Worm (Caenorhabditis elegans) whole organism, young adult: ENCODE results near the gene nhx-9.

Experiments used
- B0261.1 ChIP-seq: sonication (generic microtip); optimal IDR thresholded peaks from 2 replicates; lab custom pipeline; 2016; ENCODE audit warnings: mild to moderate bottlenecking, missing genetic modification characterization, moderate library complexity, missing compliant biosample characterization
- D2030.7 ChIP-seq: fragments of 200-800 bp; sonication (Bioruptor generic); IDR thresholded peaks from 2 replicates; pipeline ENCODE4 v1.3.6; 2022; ENCODE audit warnings: missing genetic modification reagents, missing genetic modification characterization, missing compliant biosample characterization
- F33H1.4 ChIP-seq: fragments of 200-800 bp; sonication (Bioruptor generic); IDR thresholded peaks from 2 replicates; pipeline ENCODE4 v1.3.6; 2022; ENCODE audit warnings: missing genetic modification reagents, missing genetic modification characterization, missing compliant biosample characterization
- T07F8.4 ChIP-seq: sonication (generic microtip); optimal IDR thresholded peaks from 2 replicates; lab custom pipeline; 2016; ENCODE audit warnings: mild to moderate bottlenecking, missing genetic modification characterization, moderate library complexity, missing compliant biosample characterization
- Y53G8AR.9 ChIP-seq: fragments of 200-800 bp; sonication (Bioruptor generic); conservative IDR thresholded peaks from 2 replicates; pipeline ENCODE4 v1.3.6; 2022; ENCODE audit warnings: missing genetic modification reagents, missing genetic modification characterization, missing compliant biosample characterization
- ama-1 ChIP-seq, 3 experiments: fragments of 150-350 bp in 1 of 3; sonication (generic microtip) in 2 of 3; optimal IDR thresholded peaks; 2 replicates each; lab custom pipeline; 2014 to 2018; ENCODE audit warnings: missing biosample characterization in 2 of 3, missing genetic modification characterization in 2 of 3, missing genetic modification reagents in 2 of 3
- atf-7 ChIP-seq: sonication (generic microtip); optimal IDR thresholded peaks from 2 replicates; lab custom pipeline; 2017; ENCODE audit warnings: mild to moderate bottlenecking, missing genetic modification characterization, missing compliant biosample characterization
- attf-3 ChIP-seq: fragments of 200-800 bp; sonication (Bioruptor generic); conservative IDR thresholded peaks from 2 replicates; pipeline ENCODE4 v1.3.6; 2022; ENCODE audit warnings: missing genetic modification reagents, missing genetic modification characterization, missing compliant biosample characterization
- attf-5 ChIP-seq: fragments of 200-800 bp; sonication (Bioruptor generic); optimal IDR thresholded peaks from 2 replicates; lab custom pipeline; 2018; ENCODE audit warnings: mild to moderate bottlenecking, missing genetic modification characterization, missing compliant biosample characterization
- attf-6 ChIP-seq: fragments of 200-800 bp; sonication (Bioruptor generic); IDR thresholded peaks from 2 replicates; pipeline ENCODE4 v1.3.6; 2022; ENCODE audit warnings: missing genetic modification reagents, missing genetic modification characterization, missing compliant biosample characterization
- cebp-2 ChIP-seq: fragments of 200-800 bp; sonication (Bioruptor generic); IDR thresholded peaks from 2 replicates; pipeline ENCODE4 v1.3.6; 2022; ENCODE audit warnings: missing genetic modification characterization, missing compliant biosample characterization
- ceh-100 ChIP-seq: fragments of 200-800 bp; sonication (Bioruptor generic); IDR thresholded peaks from 2 replicates; pipeline ENCODE4 v1.3.6; 2022; ENCODE audit warnings: missing genetic modification reagents, missing genetic modification characterization, missing compliant biosample characterization
- ceh-58 ChIP-seq: fragments of 200-800 bp; sonication (Bioruptor generic); IDR thresholded peaks from 2 replicates; pipeline ENCODE4 v1.3.6; 2022; ENCODE audit warnings: missing genetic modification characterization, missing compliant biosample characterization
- ceh-91 ChIP-seq: fragments of 200-800 bp; sonication (Bioruptor generic); IDR thresholded peaks from 2 replicates; pipeline ENCODE4 v1.3.6; 2022; ENCODE audit warnings: missing genetic modification reagents, missing genetic modification characterization, missing compliant biosample characterization
- ekl-4 ChIP-seq: fragments of 200-800 bp; sonication (Bioruptor generic); IDR thresholded peaks from 2 replicates; pipeline ENCODE4 v1.3.6; 2022; ENCODE audit warnings: missing genetic modification reagents, missing genetic modification characterization, missing compliant biosample characterization
- ets-4 ChIP-seq: fragments of 200-800 bp; sonication (Bioruptor generic); optimal IDR thresholded peaks from 2 replicates; lab custom pipeline; 2018; ENCODE audit warnings: mild to moderate bottlenecking, missing genetic modification characterization, missing compliant biosample characterization
- fkh-3 ChIP-seq: sonication (generic microtip); optimal IDR thresholded peaks from 2 replicates; lab custom pipeline; 2016; ENCODE audit warnings: mild to moderate bottlenecking, missing genetic modification characterization, missing compliant biosample characterization
- him-1 ChIP-seq: sonication (generic microtip); optimal IDR thresholded peaks from 2 replicates; lab custom pipeline; 2016; ENCODE audit warnings: missing genotype, missing genetic modification reagents, missing genetic modification characterization, missing compliant biosample characterization
- hmg-20 ChIP-seq: fragments of 200-800 bp; sonication (Bioruptor generic); IDR thresholded peaks from 2 replicates; pipeline ENCODE4 v1.3.6; 2022; ENCODE audit warnings: missing genetic modification reagents, missing genetic modification characterization, missing compliant biosample characterization
- lin-26 ChIP-seq: fragments of 200-800 bp; sonication (Bioruptor generic); IDR thresholded peaks from 2 replicates; pipeline ENCODE4 v1.3.6; 2022; ENCODE audit warnings: missing genetic modification reagents, missing genetic modification characterization, missing compliant biosample characterization
- lin-40 ChIP-seq: sonication (generic microtip); optimal IDR thresholded peaks from 2 replicates; lab custom pipeline; 2016; ENCODE audit warnings: missing genetic modification characterization, mild to moderate bottlenecking, missing compliant biosample characterization, missing genotype, missing genetic modification reagents
- lsy-27 ChIP-seq: sonication (generic microtip); optimal IDR thresholded peaks from 2 replicates; lab custom pipeline; 2017; ENCODE audit warnings: missing genetic modification characterization, mild to moderate bottlenecking, missing compliant biosample characterization, antibody characterized with exemption, missing genotype, borderline replicate concordance; ENCODE audit not compliant: insufficient read depth
- madf-10 ChIP-seq: sonication (generic microtip); optimal IDR thresholded peaks from 2 replicates; lab custom pipeline; 2016; ENCODE audit warnings: mild to moderate bottlenecking, missing genetic modification characterization, missing compliant biosample characterization
- madf-3 ChIP-seq: fragments of 200-800 bp; sonication (Bioruptor generic); IDR thresholded peaks from 2 replicates; pipeline ENCODE4 v1.3.6; 2022; ENCODE audit warnings: missing genetic modification reagents, missing genetic modification characterization, missing compliant biosample characterization
- madf-6 ChIP-seq: fragments of 200-800 bp; sonication (Bioruptor generic); IDR thresholded peaks from 2 replicates; pipeline ENCODE4 v1.3.6; 2022; ENCODE audit warnings: missing genetic modification reagents, missing genetic modification characterization, missing compliant biosample characterization
- madf-8 ChIP-seq: fragments of 200-800 bp; sonication (Bioruptor generic); conservative IDR thresholded peaks from 2 replicates; pipeline ENCODE4 v1.3.6; 2022; ENCODE audit warnings: missing genetic modification reagents, missing genetic modification characterization, missing compliant biosample characterization
- mes-4 ChIP-seq: sonication (generic microtip); optimal IDR thresholded peaks from 2 replicates; lab custom pipeline; 2016; ENCODE audit warnings: missing genotype, missing genetic modification characterization, missing compliant biosample characterization
- nhr-27 ChIP-seq: fragments of 200-800 bp; sonication (Bioruptor generic); optimal IDR thresholded peaks from 2 replicates; lab custom pipeline; 2018; ENCODE audit warnings: mild to moderate bottlenecking, missing genetic modification characterization, moderate library complexity, missing compliant biosample characterization
- pbrm-1 ChIP-seq: fragments of 200-800 bp; sonication (Bioruptor generic); IDR thresholded peaks from 2 replicates; pipeline ENCODE4 v1.3.6; 2022; ENCODE audit warnings: missing genetic modification reagents, missing genetic modification characterization, missing compliant biosample characterization
- rpc-1 ChIP-seq, 2 experiments: fragments of 150-350 bp in 1 of 2; sonication (generic microtip) in 1 of 2; optimal IDR thresholded peaks; 2 replicates each; lab custom pipeline; 2014 to 2018; ENCODE audit warnings: missing biosample characterization in 1 of 2, missing genetic modification characterization in 1 of 2, missing genetic modification reagents in 1 of 2, missing genotype in 1 of 2
- sea-2 ChIP-seq: fragments of 200-800 bp; sonication (Bioruptor generic); IDR thresholded peaks from 2 replicates; pipeline ENCODE4 v1.3.6; 2022; ENCODE audit warnings: missing genetic modification characterization, missing compliant biosample characterization
- snpc-4 ChIP-seq, 5 experiments: fragments of 150-350 bp in 1 of 5; sonication (generic microtip) in 4 of 5; optimal IDR thresholded peaks; 2 replicates each; lab custom pipeline; 2014 to 2018; ENCODE audit warnings: missing genetic modification characterization in 5 of 5, missing biosample characterization in 3 of 5, antibody characterized with exemption in 2 of 5, mild to moderate bottlenecking in 2 of 5, missing compliant biosample characterization in 2 of 5, missing genotype in 2 of 5, moderate library complexity in 2 of 5, missing genetic modification reagents in 1 of 5
- tbp1 ChIP-seq: fragments of 200-800 bp; sonication (Bioruptor generic); optimal IDR thresholded peaks from 2 replicates; lab custom pipeline; 2018; ENCODE audit warnings: mild to moderate bottlenecking, missing genetic modification characterization, missing compliant biosample characterization
- xnd-1 ChIP-seq: sonication (generic microtip); optimal IDR thresholded peaks from 2 replicates; lab custom pipeline; 2016; ENCODE audit warnings: missing genotype, missing genetic modification reagents, missing genetic modification characterization, missing compliant biosample characterization
- ztf-22 ChIP-seq: fragments of 200-800 bp; sonication (Bioruptor generic); optimal IDR thresholded peaks from 2 replicates; lab custom pipeline; 2018; ENCODE audit warnings: mild to moderate bottlenecking, missing genetic modification characterization, moderate library complexity, missing compliant biosample characterization
- ztf-6 ChIP-seq: fragments of 200-800 bp; sonication (Bioruptor generic); IDR thresholded peaks from 2 replicates; pipeline ENCODE4 v1.3.6; 2022; ENCODE audit warnings: missing genetic modification reagents, missing genetic modification characterization, missing compliant biosample characterization

Gene nhx-9

ce11 chrIV:11928388-11928787, 2.3 kb upstream of the nhx-9 start (continued):
- TF ChIP-seq nhr-27 (tag; lab: Kevin White, UChicago) (no peak), attf-6 (GFP tag; lab: Robert Waterston, UW) (peak; percentile 65; the same call in 1 of the 2 replicates), lin-26 (GFP tag; lab: Robert Waterston, UW) (peak; percentile 51; the same call in 1 of the 2 replicates), ztf-6 (0 out of 2 replicates have a peak, but pooled peaks have one; percentile 38), rpc-1 (optimal IDR thresholded peaks at IDR 0.05; lab: Kevin White, UChicago) (peak; percentile 64), rpc-1 (tag; optimal IDR thresholded peaks at IDR 0.05; lab: Kevin White, UChicago) (peak; percentile 78), F33H1.4 (GFP tag; lab: Robert Waterston, UW) (0 out of 2 replicates have a peak, but pooled peaks have one; percentile 36), ets-4 (GFP tag; lab: Kevin White, UChicago) (no peak), him-1 (tag; lab: Kevin White, UChicago) (peak; percentile 90), snpc-4 (GFP tag; optimal IDR thresholded peaks at IDR 0.05; lab: Kevin White, UChicago) (peak; percentile 28), snpc-4 (tag; optimal IDR thresholded peaks at IDR 0.05; lab: Kevin White, UChicago) (peak in 3 of 4 experiments; percentile 29 to 75 (median 58)), Y53G8AR.9 (GFP tag; lab: Robert Waterston, UW) (peak; percentile 63; the same call in 1 of the 2 replicates), ama-1 (optimal IDR thresholded peaks at IDR 0.05; lab: Kevin White, UChicago) (no peak), ama-1 (GFP tag; optimal IDR thresholded peaks at IDR 0.05; lab: Kevin White, UChicago) (peak in 1 of 2 experiments; percentile 8), ceh-58 (GFP tag; lab: Robert Waterston, UW) (0 out of 2 replicates have a peak, but pooled peaks have one; percentile 14), pbrm-1 (peak; percentile 78), attf-5 (GFP tag; lab: Kevin White, UChicago) (peak; percentile 38), ceh-100 (GFP tag; lab: Robert Waterston, UW) (no peak), lsy-27 (tag; lab: Kevin White, UChicago) (no peak), B0261.1 (tag; lab: Kevin White, UChicago) (peak; percentile 87), D2030.7 (GFP tag; lab: Robert Waterston, UW) (peak; percentile 62; the same call in 1 of the 2 replicates), madf-10 (peak; percentile 12), madf-8 (GFP tag; lab: Robert Waterston, UW) (no peak), lin-40 (tag; lab: Kevin White, UChicago) (no peak), mes-4 (tag; lab: Kevin White, UChicago) (peak; percentile 8)
- TF ChIP-seq, all 124 proteins: peak for 45

ce11 chrIV:11937087-11937486, 6.4 kb downstream of the nhx-9 start, which contains the start of gene slc-5A12:
TSS of gene slc-5A12 (plus strand) at chrIV:11937419.
- no peak for TF ChIP-seq xnd-1 (tag; lab: Kevin White, UChicago)
- TF ChIP-seq cebp-2 = no peak
- TF ChIP-seq fkh-3 = no peak
- TF ChIP-seq T07F8.4 = no peak
- TF ChIP-seq attf-3 (GFP tag; lab: Robert Waterston, UW) = no peak
- no peak for TF ChIP-seq sea-2
- TF ChIP-seq lin-26 (GFP tag; lab: Robert Waterston, UW) = no peak
- TF ChIP-seq him-1 (tag; lab: Kevin White, UChicago) = no peak
- TF ChIP-seq ztf-22 (GFP tag; lab: Kevin White, UChicago) = no peak
- no peak for TF ChIP-seq ekl-4 (GFP tag; lab: Robert Waterston, UW)
- no peak for TF ChIP-seq madf-3
- no peak for TF ChIP-seq hmg-20 (GFP tag; lab: Robert Waterston, UW)
- TF ChIP-seq ceh-58 (GFP tag; lab: Robert Waterston, UW) = no peak
- no peak for TF ChIP-seq ceh-91 (GFP tag; lab: Robert Waterston, UW)
- TF ChIP-seq atf-7 (tag; lab: Kevin White, UChicago) = no peak
- no peak for TF ChIP-seq tbp1
- no peak for TF ChIP-seq madf-6 (GFP tag; lab: Robert Waterston, UW)
- TF ChIP-seq, all 124 proteins: peak for 0
